Worm (Caenorhabditis elegans) whole organism, young adult: Measurements from ENCODE around the gene F54C8.7.

Experiments used
- D2030.7 ChIP-seq: fragments of 200-800 bp; sonication (Bioruptor generic); IDR thresholded peaks from 2 replicates; pipeline ENCODE4 v1.3.6; 2022; ENCODE audit warnings: missing genetic modification reagents, missing genetic modification characterization, missing compliant biosample characterization
- F37B4.10 ChIP-seq: fragments of 200-800 bp; sonication (Bioruptor generic); IDR thresholded peaks from 2 replicates; pipeline ENCODE4 v1.3.6; 2022; ENCODE audit warnings: missing genetic modification characterization, missing compliant biosample characterization
- F52B5.7 ChIP-seq: sonication (generic microtip); optimal IDR thresholded peaks from 2 replicates; lab custom pipeline; 2016; ENCODE audit warnings: mild to moderate bottlenecking, missing genetic modification characterization, missing compliant biosample characterization
- F57A8.1 ChIP-seq: fragments of 200-800 bp; sonication (Bioruptor generic); optimal IDR thresholded peaks from 2 replicates; lab custom pipeline; 2018; ENCODE audit warnings: mild to moderate bottlenecking, missing genetic modification characterization, moderate library complexity, missing compliant biosample characterization
- Y79H2A.3 ChIP-seq: fragments of 200-800 bp; sonication (Bioruptor generic); conservative IDR thresholded peaks from 2 replicates; pipeline ENCODE4 v1.3.6; 2022; ENCODE audit warnings: missing genetic modification reagents, missing genetic modification characterization, missing compliant biosample characterization
- akir-1 ChIP-seq: fragments of 200-800 bp; sonication (Bioruptor generic); optimal IDR thresholded peaks from 2 replicates; lab custom pipeline; 2018; ENCODE audit warnings: mild to moderate bottlenecking, missing genetic modification characterization, moderate library complexity, missing compliant biosample characterization
- ama-1 ChIP-seq, 3 experiments: fragments of 150-350 bp in 1 of 3; sonication (generic microtip) in 2 of 3; optimal IDR thresholded peaks; 2 replicates each; lab custom pipeline; 2014 to 2018; ENCODE audit warnings: missing biosample characterization in 2 of 3, missing genetic modification characterization in 2 of 3, missing genetic modification reagents in 2 of 3
- aptf-3 ChIP-seq: fragments of 200-800 bp; sonication (Bioruptor generic); IDR thresholded peaks from 2 replicates; pipeline ENCODE4 v1.3.6; 2022; ENCODE audit warnings: missing genetic modification characterization, missing compliant biosample characterization
- athp-1 ChIP-seq: sonication (generic microtip); optimal IDR thresholded peaks from 2 replicates; lab custom pipeline; 2017; ENCODE audit warnings: mild to moderate bottlenecking, missing genetic modification characterization, missing compliant biosample characterization
- attf-3 ChIP-seq: fragments of 200-800 bp; sonication (Bioruptor generic); conservative IDR thresholded peaks from 2 replicates; pipeline ENCODE4 v1.3.6; 2022; ENCODE audit warnings: missing genetic modification reagents, missing genetic modification characterization, missing compliant biosample characterization
- cebp-1 ChIP-seq, 2 experiments: fragments of 200-800 bp in 1 of 2; sonication (Bioruptor generic) in 1 of 2; sonication (generic microtip) in 1 of 2; IDR thresholded peaks in 1 of 2; optimal IDR thresholded peaks in 1 of 2; 2 replicates each; pipeline versions ENCODE4 v1.3.6 to Lab custom; 2017 to 2022; ENCODE audit warnings: missing compliant biosample characterization in 2 of 2, missing genetic modification characterization in 2 of 2, mild to moderate bottlenecking in 1 of 2, missing genetic modification reagents in 1 of 2, moderate library complexity in 1 of 2
- cebp-2 ChIP-seq: fragments of 200-800 bp; sonication (Bioruptor generic); IDR thresholded peaks from 2 replicates; pipeline ENCODE4 v1.3.6; 2022; ENCODE audit warnings: missing genetic modification characterization, missing compliant biosample characterization
- ceh-27 ChIP-seq: fragments of 200-800 bp; sonication (Bioruptor generic); optimal IDR thresholded peaks from 2 replicates; lab custom pipeline; 2018; ENCODE audit warnings: mild to moderate bottlenecking, missing genetic modification characterization, moderate library complexity, missing compliant biosample characterization
- dox-1 ChIP-seq: fragments of 200-800 bp; sonication (Bioruptor generic); IDR thresholded peaks from 2 replicates; pipeline ENCODE4 v1.3.6; 2022; ENCODE audit warnings: missing genetic modification reagents, missing genetic modification characterization, missing compliant biosample characterization
- dpl-1 ChIP-seq: fragments of 150-350 bp; optimal IDR thresholded peaks from 2 replicates; lab custom pipeline; 2014; ENCODE audit warnings: missing biosample characterization, missing genetic modification reagents, missing genetic modification characterization
- efl-1 ChIP-seq: fragments of 150-350 bp; optimal IDR thresholded peaks from 2 replicates; lab custom pipeline; 2014; ENCODE audit warnings: missing biosample characterization, missing genetic modification reagents, missing genetic modification characterization
- ekl-4 ChIP-seq: fragments of 200-800 bp; sonication (Bioruptor generic); IDR thresholded peaks from 2 replicates; pipeline ENCODE4 v1.3.6; 2022; ENCODE audit warnings: missing genetic modification reagents, missing genetic modification characterization, missing compliant biosample characterization
- gei-17 ChIP-seq: fragments of 200-800 bp; sonication (Bioruptor generic); optimal IDR thresholded peaks from 2 replicates; lab custom pipeline; 2018; ENCODE audit warnings: mild to moderate bottlenecking, missing genetic modification characterization, missing compliant biosample characterization
- hlh-12 ChIP-seq: sonication (generic microtip); optimal IDR thresholded peaks from 2 replicates; lab custom pipeline; 2016; ENCODE audit warnings: missing genetic modification characterization, missing compliant biosample characterization
- hrde-1 ChIP-seq: sonication (generic microtip); optimal IDR thresholded peaks from 2 replicates; lab custom pipeline; 2016; ENCODE audit warnings: missing genetic modification characterization, mild to moderate bottlenecking, missing compliant biosample characterization, moderate library complexity, missing genotype, missing genetic modification reagents, borderline replicate concordance
- lin-35 ChIP-seq, 3 experiments: fragments of 150-350 bp in 2 of 3; sonication (generic microtip) in 1 of 3; optimal IDR thresholded peaks; 2 replicates each; lab custom pipeline; 2014 to 2018; ENCODE audit warnings: missing biosample characterization in 3 of 3, missing genetic modification characterization in 3 of 3, missing genetic modification reagents in 3 of 3
- lin-40 ChIP-seq: sonication (generic microtip); optimal IDR thresholded peaks from 2 replicates; lab custom pipeline; 2016; ENCODE audit warnings: missing genetic modification characterization, mild to moderate bottlenecking, missing compliant biosample characterization, missing genotype, missing genetic modification reagents
- lin-54 ChIP-seq: fragments of 200-800 bp; sonication (Bioruptor generic); optimal IDR thresholded peaks from 2 replicates; lab custom pipeline; 2018; ENCODE audit warnings: mild to moderate bottlenecking, missing genetic modification characterization, missing compliant biosample characterization
- lir-1 ChIP-seq: fragments of 200-800 bp; sonication (Bioruptor generic); conservative IDR thresholded peaks from 2 replicates; pipeline ENCODE4 v1.3.6; 2022; ENCODE audit warnings: missing genetic modification reagents, missing genetic modification characterization, missing compliant biosample characterization
- mes-4 ChIP-seq: sonication (generic microtip); optimal IDR thresholded peaks from 2 replicates; lab custom pipeline; 2016; ENCODE audit warnings: missing genotype, missing genetic modification characterization, missing compliant biosample characterization
- mxl-1 ChIP-seq: sonication (generic microtip); optimal IDR thresholded peaks from 2 replicates; lab custom pipeline; 2016; ENCODE audit warnings: missing genetic modification characterization, missing compliant biosample characterization
- nhr-27 ChIP-seq: fragments of 200-800 bp; sonication (Bioruptor generic); optimal IDR thresholded peaks from 2 replicates; lab custom pipeline; 2018; ENCODE audit warnings: mild to moderate bottlenecking, missing genetic modification characterization, moderate library complexity, missing compliant biosample characterization
- pbrm-1 ChIP-seq: fragments of 200-800 bp; sonication (Bioruptor generic); IDR thresholded peaks from 2 replicates; pipeline ENCODE4 v1.3.6; 2022; ENCODE audit warnings: missing genetic modification reagents, missing genetic modification characterization, missing compliant biosample characterization
- pha-4 ChIP-seq: fragments of 150-350 bp; sonication (generic microtip); optimal IDR thresholded peaks from 2 replicates; lab custom pipeline; 2014; ENCODE audit warnings: missing biosample characterization, missing genetic modification reagents, missing genetic modification characterization
- rec-8 ChIP-seq, 2 experiments: sonication (generic microtip); optimal IDR thresholded peaks; 2 replicates each; lab custom pipeline; 2016; ENCODE audit warnings: mild to moderate bottlenecking in 2 of 2, missing genetic modification characterization in 2 of 2, missing genetic modification reagents in 2 of 2, missing genotype in 2 of 2, missing biosample characterization in 1 of 2, missing compliant biosample characterization in 1 of 2, moderate library complexity in 1 of 2
- sdz-38 ChIP-seq: sonication (generic microtip); optimal IDR thresholded peaks from 2 replicates; lab custom pipeline; 2016; ENCODE audit warnings: missing genotype, missing genetic modification characterization, missing compliant biosample characterization
- sea-2 ChIP-seq: fragments of 200-800 bp; sonication (Bioruptor generic); IDR thresholded peaks from 2 replicates; pipeline ENCODE4 v1.3.6; 2022; ENCODE audit warnings: missing genetic modification characterization, missing compliant biosample characterization
- snpc-4 ChIP-seq, 5 experiments: fragments of 150-350 bp in 1 of 5; sonication (generic microtip) in 4 of 5; optimal IDR thresholded peaks; 2 replicates each; lab custom pipeline; 2014 to 2018; ENCODE audit warnings: missing genetic modification characterization in 5 of 5, missing biosample characterization in 3 of 5, antibody characterized with exemption in 2 of 5, mild to moderate bottlenecking in 2 of 5, missing compliant biosample characterization in 2 of 5, missing genotype in 2 of 5, moderate library complexity in 2 of 5, missing genetic modification reagents in 1 of 5
- tbp1 ChIP-seq: fragments of 200-800 bp; sonication (Bioruptor generic); optimal IDR thresholded peaks from 2 replicates; lab custom pipeline; 2018; ENCODE audit warnings: mild to moderate bottlenecking, missing genetic modification characterization, missing compliant biosample characterization
- tbx-9 ChIP-seq: sonication (generic microtip); optimal IDR thresholded peaks from 2 replicates; lab custom pipeline; 2016; ENCODE audit warnings: borderline replicate concordance, missing genetic modification characterization, inconsistent platforms, missing compliant biosample characterization
- zfh-2 ChIP-seq: fragments of 200-800 bp; sonication (Bioruptor generic); conservative IDR thresholded peaks from 2 replicates; pipeline ENCODE4 v1.3.6; 2022; ENCODE audit warnings: missing genetic modification reagents, missing genetic modification characterization, missing compliant biosample characterization
- ztf-28 ChIP-seq: fragments of 200-800 bp; sonication (Bioruptor generic); IDR thresholded peaks from 2 replicates; pipeline ENCODE4 v1.3.6; 2022; ENCODE audit warnings: missing genetic modification reagents, missing genetic modification characterization, missing compliant biosample characterization
- ztf-3 ChIP-seq: fragments of 200-800 bp; sonication (Bioruptor generic); optimal IDR thresholded peaks from 2 replicates; lab custom pipeline; 2018; ENCODE audit warnings: mild to moderate bottlenecking, missing genetic modification characterization, missing compliant biosample characterization

F54C8.7 gene

ce11 chrIII:9461894-9462784, 8.3 kb upstream of the F54C8.7 start (continued):
- no peak for TF ChIP-seq lin-40 (tag; lab: Kevin White, UChicago)
- TF ChIP-seq ceh-27 = no peak
- no peak for TF ChIP-seq ekl-4 (GFP tag; lab: Robert Waterston, UW)
- 0 out of 2 replicates have a peak, but pooled peaks have one; percentile 5 for TF ChIP-seq ztf-28 (GFP tag; lab: Robert Waterston, UW)
- TF ChIP-seq aptf-3 = 0 out of 2 replicates have a peak, but pooled peaks have one; percentile 47
- TF ChIP-seq F37B4.10 = no peak
- no peak for TF ChIP-seq snpc-4 (GFP tag; optimal IDR thresholded peaks at IDR 0.05; lab: Kevin White, UChicago)
- TF ChIP-seq snpc-4 (tag; optimal IDR thresholded peaks at IDR 0.05; lab: Kevin White, UChicago) = no peak
- peak; percentile 26 for TF ChIP-seq tbp1 (GFP tag; lab: Kevin White, UChicago)
- TF ChIP-seq lir-1 (GFP tag; lab: Robert Waterston, UW) = no peak
- no peak for TF ChIP-seq attf-3
- peak; percentile 21 for TF ChIP-seq F52B5.7 (tag; lab: Kevin White, UChicago)
- TF ChIP-seq tbx-9 = no peak
- peak in 1 of 2 experiments; percentile 44 for TF ChIP-seq rec-8 (tag; optimal IDR thresholded peaks at IDR 0.05; lab: Kevin White, UChicago)
- peak; percentile 31; the same call in 1 of the 2 replicates for TF ChIP-seq Y79H2A.3
- no peak for TF ChIP-seq F57A8.1 (GFP tag; lab: Kevin White, UChicago)
- no peak for TF ChIP-seq D2030.7 (GFP tag; lab: Robert Waterston, UW)
- TF ChIP-seq hrde-1 = no peak
- TF ChIP-seq pbrm-1 (GFP tag; lab: Robert Waterston, UW) = no peak
- TF ChIP-seq sdz-38 (tag; lab: Kevin White, UChicago) = no peak
- TF ChIP-seq, all 124 proteins: peak for 13

ce11 chrIII:9457192-9458103, 3.6 kb upstream of the F54C8.7 start:
- peak; percentile 88 for TF ChIP-seq zfh-2
- TF ChIP-seq cebp-1 (GFP tag; IDR thresholded peaks at IDR 0.05; lab: Robert Waterston, UW) = no peak
- peak; percentile 27 for TF ChIP-seq cebp-1 (tag; optimal IDR thresholded peaks at IDR 0.05; lab: Kevin White, UChicago)
- no peak for TF ChIP-seq rec-8 (tag; optimal IDR thresholded peaks at IDR 0.05; lab: Kevin White, UChicago)
- TF ChIP-seq, all 124 proteins: peak for 2

- TF ChIP-seq akir-1 (GFP tag; lab: Kevin White, UChicago) (no peak), gei-17 (GFP tag; lab: Kevin White, UChicago) (peak; percentile 47), ztf-3 (GFP tag; lab: Kevin White, UChicago) (no peak), hlh-12 (tag; lab: Kevin White, UChicago) (no peak), lir-1 (GFP tag; lab: Robert Waterston, UW) (peak; percentile 66; the same call in 1 of the 2 replicates), dox-1 (peak; percentile 97), ama-1 (optimal IDR thresholded peaks at IDR 0.05; lab: Kevin White, UChicago) (no peak), ama-1 (GFP tag; optimal IDR thresholded peaks at IDR 0.05; lab: Kevin White, UChicago) (no peak), sea-2 (GFP tag; lab: Robert Waterston, UW) (no peak), mxl-1 (tag; lab: Kevin White, UChicago) (no peak), F57A8.1 (GFP tag; lab: Kevin White, UChicago) (no peak), lin-35 (GFP tag; optimal IDR thresholded peaks at IDR 0.05; lab: Kevin White, UChicago) (peak in 1 of 3 experiments; percentile 58), athp-1 (tag; lab: Kevin White, UChicago) (peak; percentile 86), ekl-4 (GFP tag; lab: Robert Waterston, UW) (peak; percentile 66; the same call in 1 of the 2 replicates), cebp-2 (GFP tag; lab: Robert Waterston, UW) (no peak), mes-4 (tag; lab: Kevin White, UChicago) (no peak), lin-54 (GFP tag; lab: Kevin White, UChicago) (peak; percentile 84), tbp1 (GFP tag; lab: Kevin White, UChicago) (peak; percentile 70), dpl-1 (GFP tag; lab: Kevin White, UChicago) (peak; percentile 51), efl-1 (GFP tag; lab: Kevin White, UChicago) (peak; percentile 80), nhr-27 (tag; lab: Kevin White, UChicago) (no peak), pha-4 (tag; lab: Kevin White, UChicago) (peak; percentile 33), snpc-4 (GFP tag; optimal IDR thresholded peaks at IDR 0.05; lab: Kevin White, UChicago) (peak; percentile 27), snpc-4 (tag; optimal IDR thresholded peaks at IDR 0.05; lab: Kevin White, UChicago) (peak; percentile 66 to 75 (median 72))
Measured at ce11 chrIII:9455980-9456658, 2.3 kb upstream of the F54C8.7 start, which contains the start of the genes rheb-1 and spk-1. Gene rheb-1, minus strand, starts transcription at chrIII:9456030. Gene spk-1, plus strand, starts transcription at chrIII:9456608.
